Worm (Caenorhabditis elegans) whole organism, L1 larva: ENCODE data around the gene str-85.

Experiments
- ama-1 ChIP-seq: fragments of 150-350 bp; optimal IDR thresholded peaks from 2 replicates; lab custom pipeline; 2014
- ceh-63 ChIP-seq: fragments of 200-800 bp; sonication (Bioruptor generic); optimal IDR thresholded peaks from 2 replicates; lab custom pipeline; 2018; ENCODE audit warnings: mild to moderate bottlenecking, missing genetic modification characterization, missing compliant biosample characterization
- fos-1 ChIP-seq: fragments of 150-350 bp; optimal IDR thresholded peaks from 2 replicates; lab custom pipeline; 2014; ENCODE audit warnings: missing biosample characterization, missing genetic modification characterization
- irx-1 ChIP-seq: sonication (generic microtip); optimal IDR thresholded peaks from 2 replicates; lab custom pipeline; 2016; ENCODE audit warnings: missing genetic modification characterization, missing compliant biosample characterization
- lin-15B ChIP-seq: fragments of 150-350 bp; sonication (generic microtip); optimal IDR thresholded peaks from 3 replicates; lab custom pipeline; 2014; ENCODE audit warnings: missing biosample characterization, missing genetic modification characterization
- nhr-11 ChIP-seq: fragments of 150-350 bp; optimal IDR thresholded peaks from 2 replicates; lab custom pipeline; 2014; ENCODE audit warnings: missing biosample characterization, missing genetic modification characterization
- nhr-47 ChIP-seq: sonication (generic microtip); optimal IDR thresholded peaks from 2 replicates; lab custom pipeline; 2016; ENCODE audit warnings: mild to moderate bottlenecking, missing genetic modification characterization, moderate library complexity, missing compliant biosample characterization
- sup-37 ChIP-seq: fragments of 200-800 bp; sonication (Bioruptor generic); optimal IDR thresholded peaks from 2 replicates; lab custom pipeline; 2018; ENCODE audit warnings: mild to moderate bottlenecking, missing genetic modification characterization, missing compliant biosample characterization
- unc-130 ChIP-seq: fragments of 150-350 bp; optimal IDR thresholded peaks from 2 replicates; lab custom pipeline; 2017; ENCODE audit warnings: missing biosample characterization, missing genetic modification characterization, inconsistent platforms
- ztf-11 ChIP-seq, 2 experiments: sonication (generic microtip); optimal IDR thresholded peaks; 2 replicates each; lab custom pipeline; 2016 to 2017; ENCODE audit warnings: missing genetic modification characterization in 2 of 2, missing biosample characterization in 1 of 2, missing compliant biosample characterization in 1 of 2
- ztf-4 ChIP-seq: fragments of 150-350 bp; optimal IDR thresholded peaks from 2 replicates; lab custom pipeline; 2014; ENCODE audit warnings: missing biosample characterization, missing genetic modification characterization

- TF ChIP-seq ceh-63 (no peak), irx-1 (no peak), ama-1 (lab: Kevin White, UChicago) (no peak), nhr-11 (tag; lab: Kevin White, UChicago) (no peak), nhr-47 (tag; lab: Kevin White, UChicago) (no peak), ztf-4 (no peak), lin-15B (tag; lab: Kevin White, UChicago) (no peak), ztf-11 (tag; optimal IDR thresholded peaks at IDR 0.05; lab: Kevin White, UChicago) (no peak), sup-37 (GFP tag; lab: Kevin White, UChicago) (no peak), unc-130 (tag; lab: Kevin White, UChicago) (no peak), fos-1 (tag; lab: Kevin White, UChicago) (no peak)
Measured at ce11 chrV:8966086-8966485, 19.6 kb downstream of the str-85 start, which contains the start of gene nhr-219.
